Worm (Caenorhabditis elegans): ENCODE measurements around the gene acy-3.

acy-3 gene

ce11 chrIII:3811375-3811924 lies 25.2 kb upstream of the acy-3 start (continued):
- no peak for TF ChIP-seq dmd-6 (GFP tag; IDR thresholded peaks at IDR 0.05)
- TF ChIP-seq Y75B8A.6 (GFP tag; IDR thresholded peaks at IDR 0.05) = no peak
- no peak for TF ChIP-seq hif-1 (tag; optimal IDR thresholded peaks at IDR 0.05)
- TF ChIP-seq zag-1 (tag; optimal IDR thresholded peaks at IDR 0.05) = no peak
- TF ChIP-seq zip-11 (GFP tag; IDR thresholded peaks at IDR 0.05) = no peak
- TF ChIP-seq hlh-30 (tag; optimal IDR thresholded peaks at IDR 0.05; ENCODE audit: insufficient read depth) = no peak
- TF ChIP-seq gei-8 (GFP tag; optimal IDR thresholded peaks at IDR 0.05) = no peak
- no peak for TF ChIP-seq spr-3 (GFP tag; optimal IDR thresholded peaks at IDR 0.05)
- peak; percentile 1 for TF ChIP-seq hlh-11 (tag; optimal IDR thresholded peaks at IDR 0.05)
- TF ChIP-seq mdl-1 (tag; optimal IDR thresholded peaks at IDR 0.05) = no peak
- peak; percentile 22 for TF ChIP-seq nhr-25 (tag; optimal IDR thresholded peaks at IDR 0.05; ENCODE audit: borderline replicate concordance, insufficient read depth)
- peak; percentile 46 for TF ChIP-seq aha-1 (tag)
- TF ChIP-seq aly-2 (tag; optimal IDR thresholded peaks at IDR 0.05) = no peak
- no peak for TF ChIP-seq tag-97 (GFP tag; IDR thresholded peaks at IDR 0.05)
- TF ChIP-seq daf-16 (GFP tag; optimal IDR thresholded peaks at IDR 0.05) = no peak
- TF ChIP-seq daf-16 (tag; optimal IDR thresholded peaks at IDR 0.05) = no peak
- TF ChIP-seq lin-1 (GFP tag; IDR thresholded peaks at IDR 0.05) = no peak
- TF ChIP-seq ztf-7 (tag; optimal IDR thresholded peaks at IDR 0.05) = no peak
- no peak for TF ChIP-seq mxl-2 (GFP tag; conservative IDR thresholded peaks at IDR 0.05)
- peak; percentile 59 for TF ChIP-seq nhr-28 (tag; optimal IDR thresholded peaks at IDR 0.05)
- TF ChIP-seq lir-3 (tag; optimal IDR thresholded peaks at IDR 0.05) = no peak
- no peak for TF ChIP-seq ces-1 (GFP tag; optimal IDR thresholded peaks at IDR 0.05)
- TF ChIP-seq cey-2 (tag; optimal IDR thresholded peaks at IDR 0.05; ENCODE audit: borderline replicate concordance, insufficient read depth) = no peak
- TF ChIP-seq jun-1 (tag; optimal IDR thresholded peaks at IDR 0.05) = no peak
- TF ChIP-seq lin-15B (tag; optimal IDR thresholded peaks at IDR 0.05) = no peak
- no peak for TF ChIP-seq zip-2 (tag; optimal IDR thresholded peaks at IDR 0.05)
- TF ChIP-seq nhr-111 (GFP tag; optimal IDR thresholded peaks at IDR 0.05) = no peak
- TF ChIP-seq R02D3.7 (tag; optimal IDR thresholded peaks at IDR 0.05) = no peak
- no peak for TF ChIP-seq D1046.2 (GFP tag; IDR thresholded peaks at IDR 0.05)
- TF ChIP-seq attf-4 (tag; optimal IDR thresholded peaks at IDR 0.05) = no peak
- TF ChIP-seq ctbp-1 (GFP tag; IDR thresholded peaks at IDR 0.05) = no peak
- no peak for TF ChIP-seq zfp-2 (tag; optimal IDR thresholded peaks at IDR 0.05)
- TF ChIP-seq sdz-12 (GFP tag; optimal IDR thresholded peaks at IDR 0.05) = no peak
- no peak for TF ChIP-seq lin-13 (GFP tag; optimal IDR thresholded peaks at IDR 0.05)
- TF ChIP-seq daf-12 (tag; optimal IDR thresholded peaks at IDR 0.05) = no peak
- 0 out of 2 replicates have a peak, but pooled peaks have one; percentile 16 for TF ChIP-seq zfp-3 (GFP tag; conservative IDR thresholded peaks at IDR 0.05)
- no peak for TF ChIP-seq egl-43 (GFP tag; IDR thresholded peaks at IDR 0.05)
- TF ChIP-seq dmd-8 (GFP tag; IDR thresholded peaks at IDR 0.05) = no peak
- TF ChIP-seq php-3 (GFP tag; IDR thresholded peaks at IDR 0.05) = no peak
- no peak for TF ChIP-seq nhr-102 (tag; optimal IDR thresholded peaks at IDR 0.05)
- TF ChIP-seq ceh-28 (tag; optimal IDR thresholded peaks at IDR 0.05) = no peak
- no peak for TF ChIP-seq Y105C5A.15 (GFP tag; IDR thresholded peaks at IDR 0.05)
- no peak for TF ChIP-seq dve-1 (tag; optimal IDR thresholded peaks at IDR 0.05; ENCODE audit: insufficient read depth)
- no peak for TF ChIP-seq ceh-62 (tag; optimal IDR thresholded peaks at IDR 0.05)
- TF ChIP-seq fos-1 (tag; optimal IDR thresholded peaks at IDR 0.05) = no peak
- no peak for TF ChIP-seq pha-4 (GFP tag; IDR thresholded peaks at IDR 0.05)
- TF ChIP-seq pha-4 (tag; optimal IDR thresholded peaks at IDR 0.05) = no peak
- no peak for TF ChIP-seq saeg-2 (GFP tag; IDR thresholded peaks at IDR 0.05)
- TF ChIP-seq fkh-10 (GFP tag; optimal IDR thresholded peaks at IDR 0.05) = no peak
- TF ChIP-seq nhr-48 (tag; optimal IDR thresholded peaks at IDR 0.05) = no peak
- no peak for TF ChIP-seq ceh-20 (GFP tag; IDR thresholded peaks at IDR 0.05)
- peak in 1 of 2 experiments; percentile 38 for TF ChIP-seq lsy-2 (tag; optimal IDR thresholded peaks at IDR 0.05)

All from whole organism, L4 larva.